Fruit fly (Drosophila melanogaster) whole organism, embryonic: ENCODE measurements around the gene CG6168.

Experiments used
- Blimp-1 ChIP-seq: fragments of 200-800 bp; sonication (Bioruptor generic); optimal IDR thresholded peaks from 3 replicates; lab custom pipeline; 2018; ENCODE audit warnings: missing biosample characterization, missing genetic modification characterization, mild to moderate bottlenecking, moderate library complexity, missing genetic modification reagents
- BtbVII ChIP-seq: fragments of 200-800 bp; sonication (Bioruptor generic); optimal IDR thresholded peaks from 3 replicates; lab custom pipeline; 2017; ENCODE audit warnings: missing biosample characterization, mild to moderate bottlenecking, missing genetic modification characterization
- Bteb2 ChIP-seq: fragments of 200-800 bp; sonication (Bioruptor generic); optimal IDR thresholded peaks from 2 replicates; lab custom pipeline; 2016; ENCODE audit warnings: missing biosample characterization, missing genetic modification characterization
- CG10462 ChIP-seq: fragments of 200-800 bp; sonication (Bioruptor generic); optimal IDR thresholded peaks from 2 replicates; lab custom pipeline; 2016; ENCODE audit warnings: missing biosample characterization, missing genetic modification characterization
- CG10543 ChIP-seq: fragments of 200-800 bp; sonication (Bioruptor generic); optimal IDR thresholded peaks from 3 replicates; lab custom pipeline; 2017; ENCODE audit warnings: missing biosample characterization, mild to moderate bottlenecking, missing genetic modification characterization, moderate library complexity
- CG12104 ChIP-seq: fragments of 200-800 bp; sonication (Bioruptor generic); optimal IDR thresholded peaks from 3 replicates; lab custom pipeline; 2016; ENCODE audit warnings: missing biosample characterization, missing genetic modification characterization
- CG12391 ChIP-seq: fragments of 200-800 bp; sonication (Bioruptor generic); optimal IDR thresholded peaks from 3 replicates; lab custom pipeline; 2018; ENCODE audit warnings: missing biosample characterization, mild to moderate bottlenecking, missing genetic modification characterization, moderate library complexity
- CG12659 ChIP-seq: fragments of 200-800 bp; sonication (Bioruptor generic); optimal IDR thresholded peaks from 3 replicates; lab custom pipeline; 2017; ENCODE audit warnings: mild to moderate bottlenecking, missing biosample characterization, missing genetic modification reagents, missing genetic modification characterization
- CG13424 ChIP-seq: fragments of 200-800 bp; sonication (Bioruptor generic); optimal IDR thresholded peaks from 2 replicates; lab custom pipeline; 2019; ENCODE audit warnings: missing biosample characterization, mild to moderate bottlenecking, missing genetic modification characterization, moderate library complexity
- CG14050 ChIP-seq: fragments of 200-800 bp; sonication (Bioruptor generic); IDR thresholded peaks from 3 replicates; pipeline ENCODE4 v1.3.6; 2022; ENCODE audit warnings: missing biosample characterization, missing genetic modification characterization
- CG15011 ChIP-seq: fragments of 200-800 bp; sonication (Bioruptor generic); optimal IDR thresholded peaks from 3 replicates; lab custom pipeline; 2018; ENCODE audit warnings: missing biosample characterization, mild to moderate bottlenecking, missing genetic modification characterization
- CG15073 ChIP-seq: fragments of 200-800 bp; sonication (Bioruptor generic); optimal IDR thresholded peaks from 2 replicates; lab custom pipeline; 2016; ENCODE audit warnings: missing biosample characterization, missing genetic modification characterization
- CG1529 ChIP-seq: fragments of 200-800 bp; sonication (Bioruptor generic); optimal IDR thresholded peaks from 3 replicates; lab custom pipeline; 2018; ENCODE audit warnings: missing biosample characterization, missing genetic modification characterization
- CG1647 ChIP-seq: fragments of 200-800 bp; sonication (Bioruptor generic); optimal IDR thresholded peaks from 3 replicates; lab custom pipeline; 2016; ENCODE audit warnings: missing biosample characterization, missing genetic modification characterization
- CG16863 ChIP-seq: fragments of 200-800 bp; sonication (Bioruptor generic); optimal IDR thresholded peaks from 3 replicates; lab custom pipeline; 2016; ENCODE audit warnings: missing biosample characterization, missing genetic modification characterization
- CG33213 ChIP-seq: fragments of 200-800 bp; sonication (Bioruptor generic); optimal IDR thresholded peaks from 3 replicates; lab custom pipeline; 2016; ENCODE audit warnings: missing biosample characterization, missing genetic modification characterization
- CG42726 ChIP-seq: fragments of 200-800 bp; sonication (Bioruptor generic); IDR thresholded peaks from 2 replicates; pipeline ENCODE4 v1.3.6; 2022; ENCODE audit warnings: missing biosample characterization, missing genetic modification characterization; ENCODE audit not compliant: partially characterized antibody
- CG6683 ChIP-seq: fragments of 200-800 bp; sonication (Bioruptor generic); optimal IDR thresholded peaks from 2 replicates; lab custom pipeline; 2017; ENCODE audit warnings: missing biosample characterization, mild to moderate bottlenecking, missing genetic modification characterization, missing genetic modification reagents
- CG9215 ChIP-seq: fragments of 200-800 bp; sonication (Bioruptor generic); IDR thresholded peaks from 2 replicates; pipeline ENCODE4 v1.3.6; 2022; ENCODE audit warnings: missing biosample characterization, missing genetic modification characterization
- Camta ChIP-seq: fragments of 200-800 bp; sonication (Bioruptor generic); optimal IDR thresholded peaks from 2 replicates; lab custom pipeline; 2016; ENCODE audit warnings: missing biosample characterization, missing genetic modification characterization
- Dek ChIP-seq: fragments of 200-800 bp; sonication (Bioruptor generic); optimal IDR thresholded peaks from 3 replicates; lab custom pipeline; 2019; ENCODE audit warnings: missing biosample characterization, mild to moderate bottlenecking, missing genetic modification characterization, moderate library complexity
- H15 ChIP-seq: fragments of 200-800 bp; sonication (Bioruptor generic); IDR thresholded peaks from 3 replicates; pipeline ENCODE4 v1.3.6; 2022; ENCODE audit warnings: missing biosample characterization, missing genetic modification characterization
- Hr39 ChIP-seq: fragments of >200 bp; optimal IDR thresholded peaks from 2 replicates; lab custom pipeline; 2017
- Lhr ChIP-seq: fragments of 200-800 bp; sonication (Bioruptor generic); optimal IDR thresholded peaks from 3 replicates; lab custom pipeline; 2017; ENCODE audit warnings: mild to moderate bottlenecking, missing biosample characterization, missing genetic modification reagents, missing genetic modification characterization
- Lim3 ChIP-seq: fragments of 200-800 bp; sonication (Bioruptor generic); IDR thresholded peaks from 2 replicates; pipeline ENCODE4 v1.3.6; 2022; ENCODE audit warnings: missing biosample characterization, missing genetic modification characterization
- Myb ChIP-seq: fragments of 200-800 bp; sonication (Bioruptor generic); optimal IDR thresholded peaks from 2 replicates; lab custom pipeline; 2016; ENCODE audit warnings: missing biosample characterization, missing genetic modification characterization
- Pdp1 ChIP-seq, 2 experiments: fragments of 200-800 bp; sonication (Bioruptor generic); optimal IDR thresholded peaks; 3 replicates each; lab custom pipeline; 2016; ENCODE audit warnings: missing biosample characterization in 2 of 2, missing genetic modification characterization in 2 of 2, mild to moderate bottlenecking in 1 of 2, moderate library complexity in 1 of 2
- Rx ChIP-seq: fragments of 200-800 bp; sonication (Bioruptor generic); IDR thresholded peaks from 2 replicates; pipeline ENCODE4 v1.3.6; 2022; ENCODE audit warnings: missing biosample characterization, missing genetic modification characterization
- Side ChIP-seq: fragments of 200-800 bp; sonication (Bioruptor generic); optimal IDR thresholded peaks from 2 replicates; lab custom pipeline; 2016; ENCODE audit warnings: missing biosample characterization, missing genetic modification characterization
- Sin3A ChIP-seq: fragments of >200 bp; optimal IDR thresholded peaks from 2 replicates; lab custom pipeline; 2018
- Vsx1 ChIP-seq: fragments of 200-800 bp; sonication (Bioruptor generic); optimal IDR thresholded peaks from 2 replicates; lab custom pipeline; 2017; ENCODE audit warnings: missing biosample characterization, mild to moderate bottlenecking, missing genetic modification characterization, missing genetic modification reagents
- Xbp1 ChIP-seq: fragments of 200-800 bp; sonication (Bioruptor generic); optimal IDR thresholded peaks from 3 replicates; lab custom pipeline; 2016; ENCODE audit warnings: missing biosample characterization, mild to moderate bottlenecking, missing genetic modification characterization
- aop ChIP-seq: fragments of 200-800 bp; sonication (Bioruptor generic); IDR thresholded peaks from 2 replicates; pipeline ENCODE4 v1.3.6; 2022; ENCODE audit warnings: missing biosample characterization, missing genetic modification characterization
- cg ChIP-seq: fragments of 200-800 bp; sonication (Bioruptor generic); optimal IDR thresholded peaks from 3 replicates; lab custom pipeline; 2019; ENCODE audit warnings: missing biosample characterization, mild to moderate bottlenecking, missing genetic modification characterization, moderate library complexity
- exex ChIP-seq: fragments of 200-800 bp; sonication (Bioruptor generic); optimal IDR thresholded peaks from 4 replicates; lab custom pipeline; 2018; ENCODE audit warnings: missing biosample characterization, mild to moderate bottlenecking, missing genetic modification characterization, moderate library complexity
- hkb ChIP-seq, 2 experiments: fragments of 200-800 bp in 1 of 2; fragments of >200 bp in 1 of 2; sonication (Bioruptor generic) in 1 of 2; IDR thresholded peaks in 1 of 2; optimal IDR thresholded peaks in 1 of 2; 2 replicates each; pipeline versions ENCODE4 v1.3.6 to Lab custom; 2017 to 2022; ENCODE audit warnings: missing biosample characterization in 1 of 2, missing genetic modification characterization in 1 of 2
- hth ChIP-seq: fragments of >200 bp; optimal IDR thresholded peaks from 2 replicates; lab custom pipeline; 2017; ENCODE audit warnings: inconsistent platforms
- insv ChIP-seq, 2 experiments: fragments of 200-800 bp; sonication (Bioruptor generic); optimal IDR thresholded peaks; 3 replicates each; lab custom pipeline; 2016 to 2018; ENCODE audit warnings: missing biosample characterization in 2 of 2, missing genetic modification characterization in 2 of 2
- lbe ChIP-seq: fragments of 200-800 bp; sonication (Bioruptor generic); optimal IDR thresholded peaks from 2 replicates; lab custom pipeline; 2016; ENCODE audit warnings: missing biosample characterization, mild to moderate bottlenecking, missing genetic modification characterization
- nerfin-1 ChIP-seq: fragments of 200-800 bp; sonication (Bioruptor generic); optimal IDR thresholded peaks from 3 replicates; lab custom pipeline; 2019; ENCODE audit warnings: missing biosample characterization, mild to moderate bottlenecking, missing genetic modification characterization, moderate library complexity
- p53 ChIP-seq: fragments of 200-800 bp; sonication (Bioruptor generic); optimal IDR thresholded peaks from 2 replicates; lab custom pipeline; 2016; ENCODE audit warnings: missing biosample characterization, missing genetic modification characterization
- repo ChIP-seq: fragments of 200-800 bp; sonication (Bioruptor generic); optimal IDR thresholded peaks from 2 replicates; lab custom pipeline; 2016; ENCODE audit warnings: missing biosample characterization, missing genetic modification characterization
- ro ChIP-seq: fragments of 200-800 bp; sonication (Bioruptor generic); IDR thresholded peaks from 2 replicates; pipeline ENCODE4 v1.3.6; 2022; ENCODE audit warnings: missing biosample characterization, missing genetic modification characterization
- schlank ChIP-seq: fragments of 200-800 bp; sonication (Bioruptor generic); optimal IDR thresholded peaks from 2 replicates; lab custom pipeline; 2018; ENCODE audit warnings: missing biosample characterization, mild to moderate bottlenecking, missing genetic modification characterization
- slou ChIP-seq: fragments of 200-800 bp; sonication (Bioruptor generic); optimal IDR thresholded peaks from 3 replicates; lab custom pipeline; 2016; ENCODE audit warnings: missing biosample characterization, missing genetic modification characterization
- sob ChIP-seq: fragments of 200-800 bp; sonication (Bioruptor generic); IDR thresholded peaks from 2 replicates; pipeline ENCODE4 v1.3.6; 2022; ENCODE audit warnings: missing biosample characterization, missing genetic modification characterization
- ssp ChIP-seq: fragments of 200-800 bp; sonication (Bioruptor generic); IDR thresholded peaks from 2 replicates; pipeline ENCODE4 v1.3.6; 2022; ENCODE audit warnings: missing biosample characterization, missing genetic modification characterization
- tna ChIP-seq: fragments of 200-800 bp; sonication (Bioruptor generic); IDR thresholded peaks from 2 replicates; pipeline ENCODE4 v1.3.6; 2022; ENCODE audit warnings: missing biosample characterization, missing genetic modification characterization; ENCODE audit not compliant: partially characterized antibody
- trem ChIP-seq: fragments of 200-800 bp; optimal IDR thresholded peaks from 3 replicates; lab custom pipeline; 2019; ENCODE audit warnings: missing biosample characterization, mild to moderate bottlenecking, missing genetic modification characterization, moderate library complexity
- twi ChIP-seq: fragments of 200-800 bp; optimal IDR thresholded peaks from 2 replicates; lab custom pipeline; 2019; ENCODE audit warnings: missing biosample characterization, mild to moderate bottlenecking, missing genetic modification characterization, moderate library complexity
- unc-4 ChIP-seq: fragments of 200-800 bp; sonication (Bioruptor generic); IDR thresholded peaks from 2 replicates; pipeline ENCODE4 v1.3.6; 2022; ENCODE audit warnings: missing biosample characterization, missing genetic modification characterization; ENCODE audit not compliant: partially characterized antibody

Gene CG6168

DNA sequence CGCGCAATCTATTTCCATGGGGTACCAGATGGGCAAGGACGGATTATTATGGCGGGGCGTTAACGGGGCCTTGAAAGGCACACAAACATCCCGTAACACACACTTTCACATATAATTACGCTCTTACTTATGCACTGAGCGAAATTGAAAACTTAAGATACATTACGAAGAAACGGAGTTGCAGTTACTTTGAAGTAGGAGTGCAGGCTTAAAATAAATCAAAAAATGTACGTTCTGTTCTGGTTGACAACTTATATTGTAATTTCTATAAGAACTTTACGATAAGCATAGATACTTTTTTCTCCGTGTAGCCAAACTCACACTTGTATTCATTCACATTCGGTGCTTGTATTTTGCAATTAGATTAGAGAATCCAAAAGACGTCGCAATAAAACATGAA is 31.5 kb upstream of the CG6168 start (continued):
- TF ChIP-seq cg (GFP tag; lab: Kevin White, UChicago) (peak; percentile 43), Myb (GFP tag; lab: Kevin White, UChicago) (peak; percentile 80), CG12391 (tag; lab: Kevin White, UChicago) (peak; percentile 83), CG10462 (GFP tag; lab: Kevin White, UChicago) (no peak), CG12104 (GFP tag; lab: Kevin White, UChicago) (peak; percentile 75), Sin3A (lab: Kevin White, UChicago) (no peak), Blimp-1 (peak; percentile 69), repo (GFP tag; lab: Kevin White, UChicago) (peak; percentile 69), sob (GFP tag; lab: Robert Waterston, UW) (peak; percentile 90), exex (tag; lab: Kevin White, UChicago) (no peak), Vsx1 (GFP tag; lab: Kevin White, UChicago) (peak; percentile 44), Lim3 (GFP tag; lab: Robert Waterston, UW) (0 out of 2 replicates have a peak, but pooled peaks have one; percentile 37), Xbp1 (peak; percentile 84), CG13424 (tag; lab: Kevin White, UChicago) (peak; percentile 76), CG33213 (GFP tag; lab: Kevin White, UChicago) (peak; percentile 65), Bteb2 (peak; percentile 88), H15 (GFP tag; lab: Robert Waterston, UW) (peak; percentile 49; the same call in 1 of the 3 replicates), trem (tag; lab: Kevin White, UChicago) (no peak), schlank (peak; percentile 88), aop (GFP tag; lab: Robert Waterston, UW) (no peak), Pdp1 (GFP tag; optimal IDR thresholded peaks at IDR 0.05; lab: Kevin White, UChicago) (peak; percentile 78 to 83), BtbVII (GFP tag; lab: Kevin White, UChicago) (peak; percentile 87), Camta (GFP tag; lab: Kevin White, UChicago) (peak; percentile 83), hth (lab: Kevin White, UChicago) (no peak), hkb (optimal IDR thresholded peaks at IDR 0.05; lab: Kevin White, UChicago) (no peak), hkb (GFP tag; IDR thresholded peaks at IDR 0.05; lab: Robert Waterston, UW) (peak; percentile 89), p53 (GFP tag; lab: Kevin White, UChicago) (peak; percentile 43), CG16863 (peak; percentile 77), CG15073 (GFP tag; lab: Kevin White, UChicago) (no peak), Side (GFP tag; lab: Kevin White, UChicago) (peak; percentile 85), Dek (tag; lab: Kevin White, UChicago) (peak; percentile 88), CG12659 (GFP tag; lab: Kevin White, UChicago) (peak; percentile 88), nerfin-1 (peak; percentile 37), CG6683 (peak; percentile 64), twi (tag; lab: Kevin White, UChicago) (peak; percentile 47), lbe (peak; percentile 94), CG15011 (GFP tag; lab: Kevin White, UChicago) (peak; percentile 45), Hr39 (lab: Kevin White, UChicago) (no peak), CG42726 (GFP tag; lab: Robert Waterston, UW) (no peak), Lhr (GFP tag; lab: Kevin White, UChicago) (no peak), insv (GFP tag; optimal IDR thresholded peaks at IDR 0.05; lab: Kevin White, UChicago) (no peak), Rx (peak; percentile 80), ssp (GFP tag; lab: Robert Waterston, UW) (peak; percentile 34; the same call in 1 of the 2 replicates), tna (GFP tag; lab: Robert Waterston, UW) (no peak), CG10543 (GFP tag; lab: Kevin White, UChicago) (peak; percentile 80), slou (GFP tag; lab: Kevin White, UChicago) (peak; percentile 74), CG1529 (GFP tag; lab: Kevin White, UChicago) (peak; percentile 56), CG9215 (GFP tag; lab: Robert Waterston, UW) (peak; percentile 80), CG14050 (GFP tag; lab: Robert Waterston, UW) (peak; percentile 71), CG1647 (peak; percentile 87), unc-4 (GFP tag; lab: Robert Waterston, UW) (no peak), ro (GFP tag; lab: Robert Waterston, UW) (peak; percentile 59; the same call in 1 of the 2 replicates)
